Fruit fly (Drosophila melanogaster): ENCODE results near the gene Obp69a.

Obp69a gene

dm6 chr3L:12395871-12396270 lies at the start of gene Obp69a:
Gene Obp69a, plus strand, starts transcription at chr3L:12396171.
- no peak for TF ChIP-seq CG17801 (GFP tag; optimal IDR thresholded peaks at IDR 0.05; ENCODE audit: partially characterized antibody)

dm6 chr3L:12350307-12350706 lies 45.7 kb upstream of the Obp69a start:
- TF ChIP-seq CG17801 (GFP tag; optimal IDR thresholded peaks at IDR 0.05; ENCODE audit: partially characterized antibody) = no peak

- TF ChIP-seq CG17801 (GFP tag; optimal IDR thresholded peaks at IDR 0.05; ENCODE audit: partially characterized antibody) = no peak
Observed at dm6 chr3L:12351440-12351839, 44.5 kb upstream of the Obp69a start, which contains the start of gene CrzR. Gene CrzR, minus strand, starts transcription at chr3L:12351544.

dm6 chr3L:12363729-12364128 lies 32.2 kb upstream of the Obp69a start:
- no peak for TF ChIP-seq CG17801 (GFP tag; optimal IDR thresholded peaks at IDR 0.05; ENCODE audit: partially characterized antibody)

dm6 chr3L:12374420-12374819 lies 21.6 kb upstream of the Obp69a start:
- TF ChIP-seq CG17801 (GFP tag; optimal IDR thresholded peaks at IDR 0.05; ENCODE audit: partially characterized antibody) = no peak

- TF ChIP-seq CG17801 (GFP tag; optimal IDR thresholded peaks at IDR 0.05; ENCODE audit: partially characterized antibody) = peak; percentile 1
Observed at dm6 chr3L:12380592-12380991, 15.4 kb upstream of the Obp69a start.

- no peak for TF ChIP-seq CG17801 (GFP tag; optimal IDR thresholded peaks at IDR 0.05; ENCODE audit: partially characterized antibody)
Observed at dm6 chr3L:12387063-12387462, 8.9 kb upstream of the Obp69a start.

dm6 chr3L:12387898-12388297 lies 8.1 kb upstream of the Obp69a start:
- no peak for TF ChIP-seq CG17801 (GFP tag; optimal IDR thresholded peaks at IDR 0.05; ENCODE audit: partially characterized antibody)

- TF ChIP-seq CG17801 (GFP tag; optimal IDR thresholded peaks at IDR 0.05; ENCODE audit: partially characterized antibody) = peak; percentile 8
Observed at dm6 chr3L:12391240-12391843, 4.6 kb upstream of the Obp69a start, which contains the start of gene Ncc69. Gene Ncc69, minus strand, starts transcription at chr3L:12391444.

- no peak for TF ChIP-seq CG17801 (GFP tag; optimal IDR thresholded peaks at IDR 0.05; ENCODE audit: partially characterized antibody)
Observed at dm6 chr3L:12392068-12392467, 3.9 kb upstream of the Obp69a start.

- no peak for TF ChIP-seq CG17801 (GFP tag; optimal IDR thresholded peaks at IDR 0.05; ENCODE audit: partially characterized antibody)
Observed at dm6 chr3L:12392758-12393157, 3.2 kb upstream of the Obp69a start.

dm6 chr3L:12399171-12399570 lies 3.2 kb downstream of the Obp69a start, which contains the start of gene CG32104:
Gene CG32104, minus strand, starts transcription at chr3L:12399322.
- TF ChIP-seq CG17801 (GFP tag; optimal IDR thresholded peaks at IDR 0.05; ENCODE audit: partially characterized antibody) = no peak

- no peak for TF ChIP-seq CG17801 (GFP tag; optimal IDR thresholded peaks at IDR 0.05; ENCODE audit: partially characterized antibody)
Observed at dm6 chr3L:12401800-12402199, 5.8 kb downstream of the Obp69a start, which contains the start of gene Smyd4-2. Gene Smyd4-2, minus strand, starts transcription at chr3L:12401935.

- no peak for TF ChIP-seq CG17801 (GFP tag; optimal IDR thresholded peaks at IDR 0.05; ENCODE audit: partially characterized antibody)
Observed at dm6 chr3L:12405889-12406500, 10.0 kb downstream of the Obp69a start.

- peak; percentile 49 for TF ChIP-seq CG17801 (GFP tag; optimal IDR thresholded peaks at IDR 0.05; ENCODE audit: partially characterized antibody)
Observed at dm6 chr3L:12406999-12407632, 11.1 kb downstream of the Obp69a start.

dm6 chr3L:12407779-12408178 lies 11.8 kb downstream of the Obp69a start:
- no peak for TF ChIP-seq CG17801 (GFP tag; optimal IDR thresholded peaks at IDR 0.05; ENCODE audit: partially characterized antibody)

Measured in ovary, adult (tissue).